Worm (Caenorhabditis elegans): ENCODE data around the gene nsph-3.1.
A peak's percentile ranks its signal among the peaks of the same experiment; 100 is the strongest.

nsph-3.1 gene

ce11 chrIV:10975968-10976367, 26.4 kb downstream of the nsph-3.1 start (continued):
- TF ChIP-seq attf-4 (tag; optimal IDR thresholded peaks at IDR 0.05) (no peak), Y48G9A.11 (GFP tag; IDR thresholded peaks at IDR 0.05) (no peak), dmd-9 (GFP tag; IDR thresholded peaks at IDR 0.05) (no peak), mes-2 (tag; optimal IDR thresholded peaks at IDR 0.05; ENCODE audit: poor library complexity, severe bottlenecking) (peak; percentile 52), Y75B8A.6 (GFP tag; IDR thresholded peaks at IDR 0.05) (no peak), T26A8.4 (GFP tag; IDR thresholded peaks at IDR 0.05) (no peak), ztf-11 (tag; optimal IDR thresholded peaks at IDR 0.05) (no peak), F44E2.7 (GFP tag; IDR thresholded peaks at IDR 0.05) (no peak), mxl-2 (GFP tag; conservative IDR thresholded peaks at IDR 0.05) (no peak), nhr-41 (GFP tag; IDR thresholded peaks at IDR 0.05) (0 out of 2 replicates have a peak, but pooled peaks have one; percentile 31), hmg-1.1 (GFP tag; IDR thresholded peaks at IDR 0.05) (no peak), set-16 (GFP tag; IDR thresholded peaks at IDR 0.05) (no peak), ZK337.2 (GFP tag; IDR thresholded peaks at IDR 0.05) (no peak), aha-1 (tag) (peak; percentile 50), fos-1 (tag; optimal IDR thresholded peaks at IDR 0.05) (no peak), spr-1 (tag; optimal IDR thresholded peaks at IDR 0.05) (no peak), lin-13 (GFP tag; optimal IDR thresholded peaks at IDR 0.05) (no peak), aly-2 (tag; optimal IDR thresholded peaks at IDR 0.05) (no peak), nhr-77 (tag; optimal IDR thresholded peaks at IDR 0.05) (peak; percentile 15), snpc-1.2 (GFP tag; IDR thresholded peaks at IDR 0.05) (no peak), gei-8 (GFP tag; optimal IDR thresholded peaks at IDR 0.05) (no peak), Y5F2A.4 (GFP tag; optimal IDR thresholded peaks at IDR 0.05) (no peak), nhr-6 (tag; optimal IDR thresholded peaks at IDR 0.05) (peak; percentile 19), nhr-42 (GFP tag; IDR thresholded peaks at IDR 0.05) (no peak), mxl-3 (GFP tag; optimal IDR thresholded peaks at IDR 0.05) (peak; percentile 33), nhr-25 (tag; optimal IDR thresholded peaks at IDR 0.05; ENCODE audit: borderline replicate concordance, insufficient read depth) (peak; percentile 83), rbr-2 (tag; optimal IDR thresholded peaks at IDR 0.05) (no peak), hlh-30 (tag; optimal IDR thresholded peaks at IDR 0.05; ENCODE audit: insufficient read depth) (peak; percentile 77), hlh-11 (tag; optimal IDR thresholded peaks at IDR 0.05) (peak; percentile 68), nhr-48 (tag; optimal IDR thresholded peaks at IDR 0.05) (no peak), saeg-2 (GFP tag; IDR thresholded peaks at IDR 0.05) (no peak), zag-1 (tag; optimal IDR thresholded peaks at IDR 0.05) (no peak), duxl-1 (tag; optimal IDR thresholded peaks at IDR 0.05; ENCODE audit: poor library complexity) (no peak), dmd-6 (GFP tag; IDR thresholded peaks at IDR 0.05) (peak; percentile 55), tag-97 (GFP tag; IDR thresholded peaks at IDR 0.05) (no peak), ceh-62 (tag; optimal IDR thresholded peaks at IDR 0.05) (no peak), lim-7 (GFP tag; IDR thresholded peaks at IDR 0.05) (no peak), nhr-111 (GFP tag; optimal IDR thresholded peaks at IDR 0.05) (no peak), nhr-76 (tag; optimal IDR thresholded peaks at IDR 0.05) (no peak), lin-1 (GFP tag; IDR thresholded peaks at IDR 0.05) (no peak), snpc-4 (tag; optimal IDR thresholded peaks at IDR 0.05) (no peak), cey-2 (tag; optimal IDR thresholded peaks at IDR 0.05; ENCODE audit: borderline replicate concordance, insufficient read depth) (no peak), lin-39 (tag; optimal IDR thresholded peaks at IDR 0.05) (no peak), php-3 (GFP tag; IDR thresholded peaks at IDR 0.05) (no peak), ceh-82 (tag; optimal IDR thresholded peaks at IDR 0.05) (no peak), spr-3 (GFP tag; optimal IDR thresholded peaks at IDR 0.05) (no peak), lir-3 (tag; optimal IDR thresholded peaks at IDR 0.05) (no peak), arid-1 (GFP tag; conservative IDR thresholded peaks at IDR 0.05) (no peak), daf-12 (tag; optimal IDR thresholded peaks at IDR 0.05) (no peak), nhr-237 (tag; optimal IDR thresholded peaks at IDR 0.05) (no peak), ceh-32 (tag; optimal IDR thresholded peaks at IDR 0.05; ENCODE audit: poor library complexity) (no peak), dve-1 (tag; optimal IDR thresholded peaks at IDR 0.05; ENCODE audit: insufficient read depth) (peak; percentile 22)
